Fruit fly (Drosophila melanogaster) whole organism: Measurements from ENCODE around the gene CG7607.

Experiments used
- Dll ChIP-seq: fragments of >200 bp; optimal IDR thresholded peaks from 2 replicates; lab custom pipeline; 2017
- EcR ChIP-seq, 2 experiments: fragments of >200 bp; optimal IDR thresholded peaks; 2 replicates each; lab custom pipeline; 2017; ENCODE audit warnings: missing biosample characterization in 2 of 2, missing genetic modification characterization in 2 of 2, missing genetic modification reagents in 2 of 2
- psq ChIP-seq: fragments of >200 bp; optimal IDR thresholded peaks from 2 replicates; lab custom pipeline; 2017
- usp ChIP-seq: fragments of >200 bp; optimal IDR thresholded peaks from 2 replicates; lab custom pipeline; 2017; ENCODE audit warnings: missing biosample characterization, missing genetic modification characterization, mixed read lengths

DNA sequence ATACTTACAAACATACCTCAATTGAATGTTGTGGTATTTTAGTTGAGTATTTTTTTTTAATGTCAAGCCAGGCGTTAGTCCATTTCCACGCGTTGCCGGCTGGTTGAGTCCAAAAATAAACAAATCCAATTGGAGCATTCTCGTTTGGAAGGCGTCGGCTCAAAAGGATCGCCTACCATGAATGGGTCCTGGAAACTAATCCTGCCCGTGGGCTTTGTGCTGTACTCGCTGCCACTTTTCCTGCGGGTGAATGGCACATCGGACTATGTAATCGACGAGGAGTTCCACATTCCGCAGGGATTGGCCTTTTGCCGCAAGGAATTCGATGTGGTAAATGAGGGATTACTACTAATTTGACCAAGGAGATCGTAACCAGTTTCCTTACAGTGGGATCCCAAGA lies 34.5 kb upstream of the CG7607 start, which contains the start of gene Alg10:
- no peak for TF ChIP-seq psq (lab: Kevin White, UChicago)
- no peak for TF ChIP-seq usp (GFP tag; lab: Kevin White, UChicago)
- no peak for TF ChIP-seq Dll
- TF ChIP-seq EcR (GFP tag; optimal IDR thresholded peaks at IDR 0.05; lab: Kevin White, UChicago), result no peak
